Fruit fly (Drosophila melanogaster): ENCODE data around the gene CG12541.
A peak's percentile ranks its signal among the peaks of the same experiment; 100 is the strongest.

CG12541 gene

DNA sequence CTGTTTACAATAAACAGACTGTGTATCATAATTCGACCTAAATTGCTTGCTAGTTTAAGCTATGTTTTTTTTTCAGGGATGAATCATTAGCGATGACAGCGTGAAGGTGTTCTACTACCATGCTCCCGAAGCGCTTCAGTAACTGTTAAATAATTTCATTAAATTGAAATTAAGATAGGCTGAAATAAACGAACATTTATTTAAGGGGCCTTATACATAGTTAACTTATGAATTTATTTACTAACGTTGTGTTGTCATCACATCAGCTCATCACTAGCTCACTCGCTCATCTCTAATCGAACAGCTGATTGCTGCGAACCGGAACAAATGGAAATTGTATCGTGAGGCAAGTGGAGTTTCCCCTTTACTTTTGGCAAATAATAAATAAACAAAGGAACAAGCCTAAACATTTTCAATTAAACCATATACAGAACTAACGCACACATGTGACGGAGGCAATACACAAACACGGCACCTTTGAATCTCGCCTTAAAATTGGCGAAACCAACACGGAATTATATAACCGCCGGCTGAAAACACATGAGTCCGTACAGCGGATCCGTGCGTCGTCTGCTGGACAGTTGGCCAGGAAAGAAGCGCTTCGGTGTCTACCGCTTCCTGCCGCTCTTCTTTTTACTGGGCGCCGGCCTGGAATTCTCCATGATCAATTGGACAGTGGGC is 54.6 kb downstream of the CG12541 start, which contains the start of the genes cm, sloth1 and sloth2 (continued):
- TF ChIP-seq CG13424 (tag; optimal IDR thresholded peaks at IDR 0.05) (peak; percentile 92), Poxn (GFP tag; IDR thresholded peaks at IDR 0.05) (no peak; the same call in 1 of the 2 replicates), Myb (GFP tag; optimal IDR thresholded peaks at IDR 0.05) (peak; percentile 69), Stat92E (GFP tag; optimal IDR thresholded peaks at IDR 0.05) (peak in 1 of 3 experiments; percentile 65), Oaz (GFP tag; IDR thresholded peaks at IDR 0.05) (peak; percentile 65; the same call in 1 of the 2 replicates), zen (tag; optimal IDR thresholded peaks at IDR 0.05) (peak; percentile 80), stwl (tag; optimal IDR thresholded peaks at IDR 0.05) (peak; percentile 49), pfk (GFP tag; optimal IDR thresholded peaks at IDR 0.05) (peak; percentile 85), NfI (GFP tag; optimal IDR thresholded peaks at IDR 0.05) (peak; percentile 86), fd96Cb (tag; optimal IDR thresholded peaks at IDR 0.05) (peak; percentile 75), CG10565 (GFP tag; optimal IDR thresholded peaks at IDR 0.05) (no peak), so (GFP tag; IDR thresholded peaks at IDR 0.05) (peak; percentile 59; the same call in 1 of the 3 replicates), Ets97D (GFP tag; optimal IDR thresholded peaks at IDR 0.05) (peak; percentile 86), eve (GFP tag; optimal IDR thresholded peaks at IDR 0.05) (no peak), Pdp1 (GFP tag; optimal IDR thresholded peaks at IDR 0.05) (peak; percentile 89 to 90), corto (GFP tag; optimal IDR thresholded peaks at IDR 0.05) (peak; percentile 18), D19B (GFP tag; optimal IDR thresholded peaks at IDR 0.05) (peak; percentile 54), CG1529 (GFP tag; optimal IDR thresholded peaks at IDR 0.05) (peak; percentile 53), ewg (GFP tag; optimal IDR thresholded peaks at IDR 0.05) (peak; percentile 64), rib (GFP tag; IDR thresholded peaks at IDR 0.05) (peak; percentile 86), kay (GFP tag; optimal IDR thresholded peaks at IDR 0.05) (peak; percentile 70), CG12769 (tag; optimal IDR thresholded peaks at IDR 0.05) (peak; percentile 93), CG13296 (GFP tag; optimal IDR thresholded peaks at IDR 0.05) (peak; percentile 75), CG1832 (GFP tag; optimal IDR thresholded peaks at IDR 0.05) (no peak), CG18476 (GFP tag; optimal IDR thresholded peaks at IDR 0.05) (peak; percentile 67), CG17359 (tag; optimal IDR thresholded peaks at IDR 0.05) (peak; percentile 85), Mrtf (GFP tag; IDR thresholded peaks at IDR 0.05) (peak; percentile 82), CG30020 (tag; optimal IDR thresholded peaks at IDR 0.05) (peak; percentile 69), vfl (GFP tag; optimal IDR thresholded peaks at IDR 0.05) (peak; percentile 92), CG16813 (GFP tag; IDR thresholded peaks at IDR 0.05; ENCODE audit: partially characterized antibody) (peak; percentile 88), gt (GFP tag; IDR thresholded peaks at IDR 0.05) (peak; percentile 72), nau (GFP tag; optimal IDR thresholded peaks at IDR 0.05) (peak; percentile 63), Xbp1 (GFP tag; optimal IDR thresholded peaks at IDR 0.05) (peak; percentile 93), CG8290 (GFP tag; optimal IDR thresholded peaks at IDR 0.05) (peak; percentile 85), CG8290 (tag; optimal IDR thresholded peaks at IDR 0.05) (peak; percentile 55 to 93), CG17328 (GFP tag; IDR thresholded peaks at IDR 0.05) (peak; percentile 87), stc (GFP tag; IDR thresholded peaks at IDR 0.05) (peak; percentile 81), CG31365 (tag; optimal IDR thresholded peaks at IDR 0.05) (peak; percentile 33), Dip3 (GFP tag; optimal IDR thresholded peaks at IDR 0.05) (peak; percentile 81), grn (GFP tag; optimal IDR thresholded peaks at IDR 0.05) (peak; percentile 32), gcm2 (GFP tag; optimal IDR thresholded peaks at IDR 0.05) (peak; percentile 75), Drgx (GFP tag; IDR thresholded peaks at IDR 0.05) (peak; percentile 79), CG3281 (GFP tag; optimal IDR thresholded peaks at IDR 0.05) (peak; percentile 77), CG4328 (GFP tag; optimal IDR thresholded peaks at IDR 0.05) (peak; percentile 69), CG2678 (tag; optimal IDR thresholded peaks at IDR 0.05) (peak; percentile 85), Hey (tag; optimal IDR thresholded peaks at IDR 0.05) (peak; percentile 44), danr (GFP tag; IDR thresholded peaks at IDR 0.05) (peak; percentile 62), da (GFP tag; optimal IDR thresholded peaks at IDR 0.05) (peak; percentile 65), chn (GFP tag; optimal IDR thresholded peaks at IDR 0.05) (peak; percentile 92)

Data from whole organism, embryonic.